Fruit fly (Drosophila melanogaster): Measurements from ENCODE around the gene Idgf2.

Idgf2 gene

dm6 chr2L:16458385-16458784, 11.3 kb downstream of the Idgf2 start:
- no peak for TF ChIP-seq CG17801 (GFP tag; optimal IDR thresholded peaks at IDR 0.05; ENCODE audit: partially characterized antibody)

- TF ChIP-seq CG17801 (GFP tag; optimal IDR thresholded peaks at IDR 0.05; ENCODE audit: partially characterized antibody): no peak
Observed at dm6 chr2L:16463657-16464056, 16.5 kb downstream of the Idgf2 start.

- TF ChIP-seq CG17801 (GFP tag; optimal IDR thresholded peaks at IDR 0.05; ENCODE audit: partially characterized antibody): no peak
Observed at dm6 chr2L:16469749-16470148, 22.6 kb downstream of the Idgf2 start.

dm6 chr2L:16472184-16472583, 25.1 kb downstream of the Idgf2 start:
- TF ChIP-seq CG17801 (GFP tag; optimal IDR thresholded peaks at IDR 0.05; ENCODE audit: partially characterized antibody): no peak

- no peak for TF ChIP-seq CG17801 (GFP tag; optimal IDR thresholded peaks at IDR 0.05; ENCODE audit: partially characterized antibody)
Observed at dm6 chr2L:16476517-16476916, 29.4 kb downstream of the Idgf2 start.

dm6 chr2L:16485643-16486000, 38.5 kb downstream of the Idgf2 start, which contains the start of gene dac:
TSS of gene dac (minus strand) at chr2L:16485998.
- TF ChIP-seq CG17801 (GFP tag; optimal IDR thresholded peaks at IDR 0.05; ENCODE audit: partially characterized antibody): no peak

dm6 chr2L:16486001-16486793, 39.1 kb downstream of the Idgf2 start:
- no peak for TF ChIP-seq CG17801 (GFP tag; optimal IDR thresholded peaks at IDR 0.05; ENCODE audit: partially characterized antibody)

dm6 chr2L:16487571-16488276, 40.6 kb downstream of the Idgf2 start, which contains the start of gene Nepl8:
TSS of gene Nepl8 (plus strand) at chr2L:16488148.
- no peak for TF ChIP-seq CG17801 (GFP tag; optimal IDR thresholded peaks at IDR 0.05; ENCODE audit: partially characterized antibody)

- TF ChIP-seq CG17801 (GFP tag; optimal IDR thresholded peaks at IDR 0.05; ENCODE audit: partially characterized antibody): peak; percentile 49
Observed at dm6 chr2L:16491123-16491751, 44.1 kb downstream of the Idgf2 start, which contains the start of gene Tpr2. TSS of gene Tpr2 (plus strand) at chr2L:16491540.

dm6 chr2L:16491752-16492616, 44.9 kb downstream of the Idgf2 start:
- no peak for TF ChIP-seq CG17801 (GFP tag; optimal IDR thresholded peaks at IDR 0.05; ENCODE audit: partially characterized antibody)

dm6 chr2L:16492617-16493203, 45.6 kb downstream of the Idgf2 start:
- peak; percentile 85 for TF ChIP-seq CG17801 (GFP tag; optimal IDR thresholded peaks at IDR 0.05; ENCODE audit: partially characterized antibody)

dm6 chr2L:16493999-16494741, 47.0 kb downstream of the Idgf2 start:
- TF ChIP-seq CG17801 (GFP tag; optimal IDR thresholded peaks at IDR 0.05; ENCODE audit: partially characterized antibody): no peak

dm6 chr2L:16495193-16495780, 48.2 kb downstream of the Idgf2 start:
- TF ChIP-seq CG17801 (GFP tag; optimal IDR thresholded peaks at IDR 0.05; ENCODE audit: partially characterized antibody): no peak

Data from ovary, adult (tissue).